Fruit fly (Drosophila melanogaster) Kc167 (cell line): ENCODE data around the gene Cbp20.

Experiments used
- Myc ChIP-seq: fragments of >200 bp; optimal IDR thresholded peaks from 2 replicates; lab custom pipeline; 2017; ENCODE audit warnings: missing external identifiers
- Sin3A ChIP-seq: fragments of >200 bp; optimal IDR thresholded peaks from 2 replicates; lab custom pipeline; 2018; ENCODE audit warnings: missing external identifiers
- h ChIP-seq: fragments of >200 bp; optimal IDR thresholded peaks from 3 replicates; lab custom pipeline; 2018; ENCODE audit warnings: missing external identifiers
- insv ChIP-seq: fragments of >200 bp; optimal IDR thresholded peaks from 3 replicates; lab custom pipeline; 2018; ENCODE audit warnings: missing external identifiers
- psq ChIP-seq: fragments of >200 bp; optimal IDR thresholded peaks from 2 replicates; lab custom pipeline; 2017; ENCODE audit warnings: missing external identifiers
- ttk ChIP-seq: sonication (Bioruptor generic); optimal IDR thresholded peaks from 2 replicates; lab custom pipeline; 2017; ENCODE audit warnings: missing external identifiers

The Cbp20 gene

DNA sequence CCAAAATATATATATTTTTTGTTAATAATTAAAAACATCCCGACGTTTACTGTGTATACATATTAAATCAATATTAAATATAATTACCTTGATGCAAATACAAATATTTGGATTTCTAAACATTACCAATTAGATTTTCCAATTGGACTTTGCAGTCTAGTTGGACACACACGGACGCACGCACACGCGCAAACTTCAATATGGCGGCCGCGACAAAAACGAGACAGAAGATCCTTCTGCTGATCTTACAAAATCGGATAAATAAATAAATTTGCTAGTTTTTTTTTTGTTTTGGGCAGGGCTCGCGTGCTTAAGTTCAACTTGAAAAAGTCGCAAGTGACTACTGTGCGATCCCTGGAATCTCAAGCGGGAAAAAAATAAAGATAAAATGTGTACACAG, 7.9 kb upstream of the Cbp20 start:
- TF ChIP-seq ttk (no peak), insv (lab: Kevin White, UChicago) (no peak), Myc (lab: Kevin White, UChicago) (no peak), Sin3A (lab: Kevin White, UChicago) (no peak), h (lab: Kevin White, UChicago) (no peak), psq (lab: Kevin White, UChicago) (no peak)

- TF ChIP-seq Sin3A (lab: Kevin White, UChicago) (no peak), ttk (no peak)
These were observed 7.0 kb upstream of the Cbp20 start for dm6 chr3R:18157459-18157858.

DNA sequence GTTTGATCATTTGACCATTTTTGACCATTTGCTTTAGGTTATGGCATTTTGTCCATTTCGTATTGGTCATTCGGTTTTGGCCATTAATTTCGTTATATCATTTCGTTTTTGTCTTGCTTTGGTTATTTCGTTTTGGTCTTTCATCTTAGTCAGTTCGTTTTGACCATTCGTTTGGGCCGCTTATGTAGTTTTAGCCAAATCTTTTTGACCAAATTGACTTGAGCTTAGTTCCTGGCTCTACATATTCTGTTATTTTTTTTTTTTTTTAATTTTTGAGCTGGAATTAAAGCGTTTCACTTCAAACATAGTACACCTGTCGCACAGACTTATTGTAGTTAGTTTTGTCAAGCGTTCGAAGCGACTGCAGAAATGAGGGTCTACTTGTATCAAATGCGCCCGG, 6.1 kb upstream of the Cbp20 start, which contains the start of gene CG14315:
CG14315 (plus strand) TSS at position 301 of the 400 bp plus-strand sequence.
- TF ChIP-seq Myc (lab: Kevin White, UChicago) (no peak), ttk (no peak), h (lab: Kevin White, UChicago) (no peak), Sin3A (lab: Kevin White, UChicago) (no peak), psq (lab: Kevin White, UChicago) (no peak), insv (lab: Kevin White, UChicago) (no peak)

DNA sequence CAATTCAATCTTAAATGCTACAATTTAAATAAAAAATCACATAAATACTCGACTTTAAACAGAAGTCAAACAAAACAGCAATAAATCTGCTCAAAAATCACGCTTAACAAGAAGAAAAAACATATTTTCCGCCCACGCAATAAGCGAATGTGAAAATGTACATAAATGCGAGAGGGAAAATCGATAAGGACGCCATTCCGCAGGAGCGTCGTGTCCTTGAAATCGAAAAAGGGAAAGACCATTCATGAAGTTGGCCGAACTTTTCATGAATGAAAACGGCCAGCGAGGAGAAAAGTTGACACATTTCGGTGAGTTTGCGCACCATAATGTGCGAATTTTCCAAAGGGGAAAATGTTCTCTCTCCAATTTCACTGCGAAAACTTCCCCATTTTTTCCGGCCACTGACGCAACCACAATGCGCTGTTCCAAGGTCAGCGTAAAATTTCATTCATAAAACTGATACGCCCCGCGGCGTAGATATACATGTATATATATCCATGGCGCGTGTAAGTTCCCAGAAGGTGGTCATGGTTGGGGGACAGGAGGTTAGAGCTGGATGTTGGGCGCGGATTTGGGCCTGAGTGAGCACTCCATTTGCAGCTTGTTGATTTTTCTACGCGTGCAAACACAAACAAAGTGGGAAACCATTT, 4.2 kb upstream of the Cbp20 start:
- TF ChIP-seq Sin3A (lab: Kevin White, UChicago): no peak
- no peak for TF ChIP-seq Myc (lab: Kevin White, UChicago)
- no peak for TF ChIP-seq ttk
- no peak for TF ChIP-seq h (lab: Kevin White, UChicago)
- no peak for TF ChIP-seq psq (lab: Kevin White, UChicago)
- no peak for TF ChIP-seq insv (lab: Kevin White, UChicago)

DNA sequence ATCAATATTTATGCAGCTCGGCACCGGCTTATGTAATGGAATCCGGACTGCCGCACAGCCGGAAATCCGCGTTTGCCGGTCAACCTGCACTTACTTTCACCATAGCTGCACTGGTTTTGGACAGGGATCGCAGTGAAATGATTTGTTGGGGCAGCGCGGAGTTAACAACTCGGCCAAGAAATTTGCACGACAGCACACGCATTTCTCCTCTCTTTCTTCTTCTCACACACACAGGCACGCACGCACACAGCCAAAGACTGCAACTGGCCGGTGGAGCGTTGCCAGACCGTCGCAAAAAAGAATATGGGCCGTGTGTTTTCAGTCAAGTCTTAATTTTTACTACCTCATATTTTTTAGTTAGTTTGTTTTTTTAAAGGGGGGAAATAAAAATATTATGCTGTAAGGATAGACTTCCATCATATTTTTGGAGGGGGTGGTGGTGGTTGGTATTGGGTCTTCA, 1.8 kb downstream of the Cbp20 start:
- TF ChIP-seq h (lab: Kevin White, UChicago): no peak
- TF ChIP-seq Myc (lab: Kevin White, UChicago): no peak
- no peak for TF ChIP-seq psq (lab: Kevin White, UChicago)
- TF ChIP-seq Sin3A (lab: Kevin White, UChicago): no peak
- TF ChIP-seq insv (lab: Kevin White, UChicago): no peak
- TF ChIP-seq ttk: no peak

DNA sequence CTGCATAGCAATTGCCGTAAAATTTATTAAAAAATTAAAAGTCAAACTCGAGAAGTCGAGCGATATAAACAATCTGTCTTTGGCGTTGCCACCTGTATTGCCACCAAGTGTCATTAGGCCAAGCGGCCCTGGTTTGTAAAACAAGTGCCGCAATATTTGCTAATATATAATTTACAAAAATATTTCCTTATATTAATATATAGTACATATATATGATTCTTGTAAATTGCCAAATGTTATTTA, 2.6 kb downstream of the Cbp20 start, which contains the start of the genes CG7215 and Prx5:
CG7215 (minus strand) TSS at position 101 of the 243 bp plus-strand sequence.
Prx5 (minus strand) TSS at position 101 of the 243 bp plus-strand sequence.
- no peak for TF ChIP-seq insv (lab: Kevin White, UChicago)
- no peak for TF ChIP-seq Myc (lab: Kevin White, UChicago)
- TF ChIP-seq ttk: no peak
- no peak for TF ChIP-seq h (lab: Kevin White, UChicago)

DNA sequence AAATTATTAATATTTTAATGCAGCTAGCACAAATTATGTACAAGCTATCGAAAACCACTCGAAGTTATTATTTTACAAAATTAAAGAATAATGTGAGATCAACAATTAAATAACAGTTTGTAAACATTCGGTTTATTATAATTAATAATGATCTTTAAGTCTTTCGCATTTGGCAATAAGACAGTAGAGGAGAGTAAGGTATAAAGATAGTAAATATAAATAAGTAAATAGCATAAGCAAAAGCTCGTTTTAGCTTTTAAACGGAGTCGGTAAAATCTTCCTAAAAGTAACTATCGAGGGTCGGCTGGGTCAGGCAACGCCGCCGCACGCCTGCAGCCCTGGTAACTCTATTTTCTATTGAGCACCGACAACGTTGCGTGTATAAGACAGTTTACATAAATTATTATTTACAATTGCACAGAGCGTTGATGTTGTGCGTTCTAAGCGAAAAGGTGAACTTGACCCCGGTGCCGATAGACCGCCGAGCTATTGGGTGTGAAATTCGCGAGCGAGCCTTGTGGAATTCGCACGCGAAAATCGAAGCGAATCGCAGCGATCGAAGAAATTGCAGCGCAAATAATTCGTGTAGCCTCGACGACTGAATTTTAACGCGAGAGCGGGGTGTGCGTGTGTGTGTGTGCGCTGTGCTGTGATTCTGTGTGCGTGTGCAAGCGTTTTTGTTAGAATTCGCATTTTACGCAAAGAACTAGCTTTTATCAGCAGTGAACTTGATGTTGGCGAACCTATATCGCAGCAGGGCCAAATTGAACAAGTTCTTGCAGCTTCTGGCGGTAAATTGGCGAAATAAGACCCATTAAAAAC, 3.2 kb downstream of the Cbp20 start, which contains the start of gene wrd:
wrd (plus strand) TSS at position 342 of the 822 bp plus-strand sequence.
- TF ChIP-seq ttk (no peak), Sin3A (lab: Kevin White, UChicago) (no peak), insv (lab: Kevin White, UChicago) (no peak), psq (lab: Kevin White, UChicago) (no peak), h (lab: Kevin White, UChicago) (no peak), Myc (lab: Kevin White, UChicago) (no peak)

DNA sequence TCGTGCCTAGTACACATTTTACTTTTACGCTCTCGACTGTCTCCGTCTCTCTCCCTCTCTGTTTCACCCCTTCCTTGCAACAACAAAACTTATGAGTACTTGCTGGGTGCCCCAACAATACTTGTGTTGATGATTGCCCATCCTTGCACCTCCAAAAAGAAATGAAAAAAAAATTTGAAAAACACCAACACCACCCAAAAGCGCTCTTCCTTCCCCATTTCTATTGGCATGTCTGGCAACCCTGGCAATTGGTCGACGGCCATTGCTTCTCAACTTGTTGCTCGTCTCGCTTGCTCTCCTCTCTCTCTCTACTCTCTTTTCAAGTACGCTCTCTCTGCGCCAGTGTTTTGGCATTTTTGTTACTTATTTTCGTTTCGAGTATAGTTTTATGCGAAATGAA, 3.9 kb downstream of the Cbp20 start:
- TF ChIP-seq insv (lab: Kevin White, UChicago) (no peak), Sin3A (lab: Kevin White, UChicago) (no peak), Myc (lab: Kevin White, UChicago) (no peak), h (lab: Kevin White, UChicago) (no peak), ttk (no peak), psq (lab: Kevin White, UChicago) (no peak)

DNA sequence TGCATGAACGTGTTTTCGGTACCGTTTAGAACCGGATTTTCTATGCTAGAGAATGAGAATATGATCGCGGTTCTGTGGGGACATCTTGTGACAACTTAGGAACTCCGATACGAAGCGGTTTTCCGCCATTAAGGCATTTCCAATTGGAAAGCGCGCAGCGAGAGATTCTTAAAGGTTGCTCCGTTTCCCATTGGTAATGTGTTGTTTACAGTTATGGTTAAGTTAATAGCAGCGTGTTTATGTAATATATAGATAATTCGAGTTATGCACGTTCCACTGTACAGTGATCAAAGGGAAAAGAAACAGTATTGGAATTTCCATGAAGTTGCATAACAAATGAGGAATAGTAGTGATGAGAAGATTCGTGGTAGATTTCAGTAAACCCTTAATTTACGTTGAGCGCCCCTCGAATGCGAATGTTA, 4.5 kb downstream of the Cbp20 start:
- TF ChIP-seq psq (lab: Kevin White, UChicago) (no peak), Myc (lab: Kevin White, UChicago) (no peak), insv (lab: Kevin White, UChicago) (no peak), ttk (no peak), Sin3A (lab: Kevin White, UChicago) (no peak), h (lab: Kevin White, UChicago) (no peak)

DNA sequence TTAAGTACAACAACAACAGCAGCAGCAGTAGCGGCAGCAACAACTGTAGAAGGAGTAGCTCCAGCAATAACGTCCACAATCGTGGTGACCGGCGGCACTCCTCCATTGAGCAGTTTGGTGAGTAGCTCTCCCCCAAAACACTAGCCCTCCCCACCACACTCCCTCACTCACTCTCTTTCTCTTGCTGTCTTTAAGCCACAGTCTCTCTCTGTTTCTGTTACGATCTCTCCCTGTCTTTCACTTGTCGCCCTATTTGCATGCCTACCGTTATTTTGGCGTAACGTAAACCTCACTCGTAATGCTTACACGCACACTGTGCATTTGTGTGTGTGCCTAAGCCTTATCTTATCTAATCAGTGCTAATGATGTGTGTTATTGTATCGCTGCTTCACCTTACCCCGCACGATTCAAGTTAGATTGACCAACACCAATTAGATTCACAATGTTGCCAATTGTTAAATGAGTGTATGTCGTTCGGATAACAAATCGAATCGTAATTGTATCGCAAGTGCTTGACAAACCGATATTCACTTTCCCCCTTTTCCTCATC, 5.6 kb downstream of the Cbp20 start:
- TF ChIP-seq Sin3A (lab: Kevin White, UChicago): no peak
- TF ChIP-seq ttk: no peak
- no peak for TF ChIP-seq h (lab: Kevin White, UChicago)
- TF ChIP-seq psq (lab: Kevin White, UChicago): no peak
- no peak for TF ChIP-seq Myc (lab: Kevin White, UChicago)
- TF ChIP-seq insv (lab: Kevin White, UChicago): no peak

- no peak for TF ChIP-seq insv (lab: Kevin White, UChicago)
- TF ChIP-seq Myc (lab: Kevin White, UChicago): no peak
- TF ChIP-seq Sin3A (lab: Kevin White, UChicago): no peak
- no peak for TF ChIP-seq ttk
- TF ChIP-seq psq (lab: Kevin White, UChicago): no peak
- no peak for TF ChIP-seq h (lab: Kevin White, UChicago)
These were observed 7.8 kb downstream of the Cbp20 start for dm6 chr3R:18171983-18172967.
